Fruit fly (Drosophila melanogaster) whole organism, embryonic: Measurements from ENCODE around the gene loj.
A peak's percentile ranks its signal among the peaks of the same experiment; 100 is the strongest.

Source experiments
- Abd-B ChIP-seq: fragments of 200-800 bp; sonication (Bioruptor generic); optimal IDR thresholded peaks from 2 replicates; lab custom pipeline; 2018; ENCODE audit warnings: missing biosample characterization, mild to moderate bottlenecking, missing genetic modification characterization, moderate library complexity
- B-H2 ChIP-seq: fragments of 200-800 bp; sonication (Bioruptor generic); optimal IDR thresholded peaks from 2 replicates; lab custom pipeline; 2018; ENCODE audit warnings: missing biosample characterization, mild to moderate bottlenecking, missing genetic modification characterization
- CG10147 ChIP-seq: fragments of 200-800 bp; sonication (Bioruptor generic); optimal IDR thresholded peaks from 2 replicates; lab custom pipeline; 2019; ENCODE audit warnings: missing biosample characterization, mild to moderate bottlenecking, missing genetic modification characterization, moderate library complexity
- CG10209 ChIP-seq: fragments of 200-800 bp; sonication (Bioruptor generic); optimal IDR thresholded peaks from 3 replicates; lab custom pipeline; 2017; ENCODE audit warnings: missing biosample characterization, mild to moderate bottlenecking, missing genetic modification characterization, missing genetic modification reagents
- CG10543 ChIP-seq: fragments of 200-800 bp; sonication (Bioruptor generic); optimal IDR thresholded peaks from 3 replicates; lab custom pipeline; 2017; ENCODE audit warnings: missing biosample characterization, mild to moderate bottlenecking, missing genetic modification characterization, moderate library complexity
- CG10979 ChIP-seq: fragments of 200-800 bp; sonication (Bioruptor generic); optimal IDR thresholded peaks from 2 replicates; lab custom pipeline; 2018; ENCODE audit warnings: missing biosample characterization, mild to moderate bottlenecking, missing genetic modification characterization, moderate library complexity
- CG11456 ChIP-seq: fragments of 200-800 bp; sonication (Bioruptor generic); IDR thresholded peaks from 3 replicates; pipeline ENCODE4 v1.3.6; 2022; ENCODE audit warnings: missing biosample characterization, missing genetic modification characterization
- CG11723 ChIP-seq: fragments of 200-800 bp; sonication (Bioruptor generic); optimal IDR thresholded peaks from 2 replicates; lab custom pipeline; 2017; ENCODE audit warnings: missing biosample characterization, mild to moderate bottlenecking, missing genetic modification characterization
- CG12236 ChIP-seq: fragments of 200-800 bp; sonication (Bioruptor generic); optimal IDR thresholded peaks from 2 replicates; lab custom pipeline; 2016; ENCODE audit warnings: missing biosample characterization, missing genetic modification characterization
- CG12659 ChIP-seq: fragments of 200-800 bp; sonication (Bioruptor generic); optimal IDR thresholded peaks from 3 replicates; lab custom pipeline; 2017; ENCODE audit warnings: mild to moderate bottlenecking, missing biosample characterization, missing genetic modification reagents, missing genetic modification characterization
- CG13624 ChIP-seq: fragments of 200-800 bp; sonication (Bioruptor generic); optimal IDR thresholded peaks from 2 replicates; lab custom pipeline; 2016; ENCODE audit warnings: missing biosample characterization, missing genetic modification characterization
- CG14014 ChIP-seq: fragments of 200-800 bp; sonication (Bioruptor generic); IDR thresholded peaks from 2 replicates; pipeline ENCODE4 v1.3.6; 2022; ENCODE audit warnings: missing biosample characterization, missing genetic modification characterization
- CG15269 ChIP-seq: fragments of 200-800 bp; sonication (Bioruptor generic); optimal IDR thresholded peaks from 2 replicates; lab custom pipeline; 2018; ENCODE audit warnings: missing biosample characterization, mild to moderate bottlenecking, missing genetic modification characterization, moderate library complexity
- CG15601 ChIP-seq: fragments of 200-800 bp; sonication (Bioruptor generic); optimal IDR thresholded peaks from 3 replicates; lab custom pipeline; 2019; ENCODE audit warnings: missing biosample characterization, mild to moderate bottlenecking, missing genetic modification characterization, moderate library complexity
- CG17359 ChIP-seq: fragments of 200-800 bp; sonication (Bioruptor generic); optimal IDR thresholded peaks from 3 replicates; lab custom pipeline; 2018; ENCODE audit warnings: missing biosample characterization, mild to moderate bottlenecking, missing genetic modification characterization, moderate library complexity
- CG34376 ChIP-seq: fragments of 200-800 bp; sonication (Bioruptor generic); optimal IDR thresholded peaks from 2 replicates; lab custom pipeline; 2018; ENCODE audit warnings: missing biosample characterization, mild to moderate bottlenecking, missing genetic modification characterization
- CG43689 ChIP-seq: fragments of 200-800 bp; sonication (Bioruptor generic); IDR thresholded peaks from 2 replicates; pipeline ENCODE4 v1.3.6; 2022; ENCODE audit warnings: missing biosample characterization, missing genetic modification characterization
- CG4707 ChIP-seq: fragments of 200-800 bp; sonication (Bioruptor generic); optimal IDR thresholded peaks from 2 replicates; lab custom pipeline; 2018; ENCODE audit warnings: missing biosample characterization, mild to moderate bottlenecking, missing genetic modification characterization, moderate library complexity
- CG6765 ChIP-seq: fragments of 200-800 bp; sonication (Bioruptor generic); optimal IDR thresholded peaks from 3 replicates; lab custom pipeline; 2017; ENCODE audit warnings: missing biosample characterization, mild to moderate bottlenecking, missing genetic modification characterization
- CG6854 ChIP-seq: fragments of 200-800 bp; sonication (Bioruptor generic); optimal IDR thresholded peaks from 3 replicates; lab custom pipeline; 2017; ENCODE audit warnings: missing biosample characterization, mild to moderate bottlenecking, missing genetic modification characterization
- CG9817 ChIP-seq: fragments of 200-800 bp; sonication (Bioruptor generic); optimal IDR thresholded peaks from 2 replicates; lab custom pipeline; 2018; ENCODE audit warnings: missing biosample characterization, mild to moderate bottlenecking, missing genetic modification characterization, moderate library complexity
- CTCF ChIP-seq: fragments of 200-800 bp; sonication (Bioruptor generic); optimal IDR thresholded peaks from 2 replicates; lab custom pipeline; 2017; ENCODE audit warnings: missing biosample characterization, mild to moderate bottlenecking, missing genetic modification characterization, moderate library complexity
- Dll ChIP-seq: fragments of 200-800 bp; sonication (Bioruptor generic); IDR thresholded peaks from 4 replicates; pipeline ENCODE4 v1.3.6; 2022; ENCODE audit warnings: missing biosample characterization, missing genetic modification characterization; ENCODE audit not compliant: partially characterized antibody
- Gug ChIP-seq: fragments of 200-800 bp; sonication (Bioruptor generic); IDR thresholded peaks from 4 replicates; pipeline ENCODE4 v1.3.6; 2022; ENCODE audit warnings: missing biosample characterization, missing genetic modification characterization
- HLH4C ChIP-seq: fragments of 200-800 bp; sonication (Bioruptor generic); IDR thresholded peaks from 3 replicates; pipeline ENCODE4 v1.3.6; 2022; ENCODE audit warnings: missing biosample characterization, missing genetic modification characterization; ENCODE audit not compliant: partially characterized antibody
- Hr39 ChIP-seq: fragments of >200 bp; optimal IDR thresholded peaks from 2 replicates; lab custom pipeline; 2017
- Hr51 ChIP-seq, 2 experiments: fragments of 200-800 bp; sonication (Bioruptor generic); optimal IDR thresholded peaks; 2 replicates in 1 of 2; 3 replicates in 1 of 2; lab custom pipeline; 2016 to 2018; ENCODE audit warnings: missing biosample characterization in 2 of 2, missing genetic modification characterization in 2 of 2, mild to moderate bottlenecking in 1 of 2, moderate library complexity in 1 of 2
- Nf-YA ChIP-seq: fragments of 200-800 bp; sonication (Bioruptor generic); IDR thresholded peaks from 2 replicates; pipeline ENCODE4 v1.3.6; 2022; ENCODE audit warnings: missing biosample characterization, missing genetic modification characterization
- Nf-YB ChIP-seq: fragments of 200-800 bp; sonication (Bioruptor generic); optimal IDR thresholded peaks from 3 replicates; lab custom pipeline; 2019; ENCODE audit warnings: missing biosample characterization, mild to moderate bottlenecking, missing genetic modification characterization, moderate library complexity
- ara ChIP-seq: fragments of 200-800 bp; sonication (Bioruptor generic); IDR thresholded peaks from 2 replicates; pipeline ENCODE4 v1.3.6; 2022; ENCODE audit warnings: missing biosample characterization, missing genetic modification characterization
- ewg ChIP-seq: fragments of 200-800 bp; sonication (Bioruptor generic); optimal IDR thresholded peaks from 3 replicates; lab custom pipeline; 2017; ENCODE audit warnings: mild to moderate bottlenecking, missing biosample characterization, missing genetic modification reagents, missing genetic modification characterization
- gt ChIP-seq: fragments of 200-800 bp; sonication (Bioruptor generic); IDR thresholded peaks from 2 replicates; pipeline ENCODE4 v1.3.6; 2022; ENCODE audit warnings: missing biosample characterization, missing genetic modification characterization
- kni ChIP-seq: fragments of 200-800 bp; sonication (Bioruptor generic); optimal IDR thresholded peaks from 3 replicates; lab custom pipeline; 2017; ENCODE audit warnings: mild to moderate bottlenecking, missing biosample characterization, missing genetic modification reagents, missing genetic modification characterization
- knrl ChIP-seq: fragments of 200-800 bp; sonication (Bioruptor generic); IDR thresholded peaks from 3 replicates; pipeline ENCODE4 v1.3.6; 2022; ENCODE audit warnings: missing biosample characterization, missing genetic modification characterization; ENCODE audit not compliant: partially characterized antibody
- maf-S ChIP-seq: fragments of 200-800 bp; sonication (Bioruptor generic); optimal IDR thresholded peaks from 2 replicates; lab custom pipeline; 2016; ENCODE audit warnings: missing biosample characterization, missing genetic modification characterization
- onecut ChIP-seq: fragments of 200-800 bp; sonication (Bioruptor generic); IDR thresholded peaks from 2 replicates; pipeline ENCODE4 v1.3.6; 2022; ENCODE audit warnings: missing biosample characterization, missing genetic modification characterization
- pan ChIP-seq, 4 experiments: fragments of >200 bp in 3 of 4; fragments of 200-800 bp in 1 of 4; sonication (Bioruptor generic) in 1 of 4; optimal IDR thresholded peaks in 3 of 4; IDR thresholded peaks in 1 of 4; 2 replicates each; pipeline versions ENCODE4 v1.3.6 to Lab custom; 2017 to 2022; ENCODE audit warnings: missing biosample characterization in 2 of 4, missing genetic modification characterization in 2 of 4, mixed read lengths in 1 of 4
- ranshi ChIP-seq: fragments of 200-800 bp; sonication (Bioruptor generic); IDR thresholded peaks from 2 replicates; pipeline ENCODE4 v1.3.6; 2022; ENCODE audit warnings: missing biosample characterization, missing genetic modification characterization
- run ChIP-seq: fragments of 200-800 bp; sonication (Bioruptor generic); optimal IDR thresholded peaks from 3 replicates; lab custom pipeline; 2018; ENCODE audit warnings: missing biosample characterization, mild to moderate bottlenecking, missing genetic modification characterization
- schlank ChIP-seq: fragments of 200-800 bp; sonication (Bioruptor generic); optimal IDR thresholded peaks from 2 replicates; lab custom pipeline; 2018; ENCODE audit warnings: missing biosample characterization, mild to moderate bottlenecking, missing genetic modification characterization
- slbo ChIP-seq: fragments of 200-800 bp; sonication (Bioruptor generic); IDR thresholded peaks from 2 replicates; pipeline ENCODE4 v1.3.6; 2022; ENCODE audit warnings: missing biosample characterization, missing genetic modification characterization
- slp2 ChIP-seq: fragments of 200-800 bp; sonication (Bioruptor generic); optimal IDR thresholded peaks from 2 replicates; lab custom pipeline; 2016; ENCODE audit warnings: missing biosample characterization, missing genetic modification characterization
- sob ChIP-seq: fragments of 200-800 bp; sonication (Bioruptor generic); IDR thresholded peaks from 2 replicates; pipeline ENCODE4 v1.3.6; 2022; ENCODE audit warnings: missing biosample characterization, missing genetic modification characterization
- ssp ChIP-seq: fragments of 200-800 bp; sonication (Bioruptor generic); IDR thresholded peaks from 2 replicates; pipeline ENCODE4 v1.3.6; 2022; ENCODE audit warnings: missing biosample characterization, missing genetic modification characterization
- tio ChIP-seq: fragments of 200-800 bp; sonication (Bioruptor generic); optimal IDR thresholded peaks from 2 replicates; lab custom pipeline; 2017; ENCODE audit warnings: missing biosample characterization, missing genetic modification characterization, inconsistent platforms
- trh ChIP-seq: fragments of 200-800 bp; sonication (Bioruptor generic); optimal IDR thresholded peaks from 2 replicates; lab custom pipeline; 2016; ENCODE audit warnings: missing biosample characterization, missing genetic modification characterization
- vnd ChIP-seq: fragments of 200-800 bp; sonication (Bioruptor generic); IDR thresholded peaks from 3 replicates; pipeline ENCODE4 v1.3.6; 2022; ENCODE audit warnings: missing biosample characterization, missing genetic modification characterization; ENCODE audit not compliant: partially characterized antibody
- zf30C ChIP-seq: fragments of 200-800 bp; sonication (Bioruptor generic); optimal IDR thresholded peaks from 3 replicates; lab custom pipeline; 2018; ENCODE audit warnings: missing biosample characterization, mild to moderate bottlenecking, missing genetic modification characterization

Gene loj

DNA sequence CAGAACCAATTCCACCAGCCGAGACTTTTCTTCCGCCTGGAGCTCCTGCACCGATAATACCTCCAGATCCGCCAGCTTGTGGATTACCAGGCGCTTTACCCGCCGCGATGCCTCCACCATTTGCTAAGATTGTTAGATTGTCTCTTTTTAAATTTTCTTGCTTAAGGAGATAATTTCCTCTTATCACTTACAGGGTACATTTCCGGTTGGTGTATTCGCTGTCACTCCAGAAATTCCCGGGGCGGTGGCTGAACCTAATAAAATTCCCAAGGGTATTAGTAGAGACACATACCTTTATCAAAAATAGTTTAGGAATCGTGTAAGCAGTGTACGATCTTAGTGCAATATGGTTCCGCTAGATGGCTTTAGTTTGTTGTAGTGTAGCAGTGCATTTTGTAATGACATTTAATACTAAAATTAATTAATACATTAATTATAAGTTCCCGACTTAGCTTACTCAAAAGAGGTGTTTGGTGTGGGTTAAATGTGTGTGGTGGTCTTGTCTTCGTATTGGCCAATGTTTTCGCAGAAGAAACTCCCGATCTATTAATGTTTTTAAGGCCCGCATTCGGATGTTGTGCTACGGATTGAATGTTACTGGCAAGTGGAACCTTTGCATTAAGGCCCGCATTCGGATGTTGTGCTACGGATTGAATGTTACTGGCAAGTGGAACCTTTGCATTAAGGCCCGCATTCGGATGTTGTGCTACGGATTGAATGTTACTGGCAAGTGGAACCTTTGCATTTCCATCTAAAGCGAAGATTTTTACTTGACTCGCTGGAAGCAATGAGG lies 30.0 kb downstream of the loj start (continued):
- TF ChIP-seq schlank (tag; lab: Kevin White, UChicago) (peak; percentile 77), ssp (GFP tag; lab: Robert Waterston, UW) (peak; percentile 96), CG11723 (peak; percentile 40), CG10209 (GFP tag; lab: Kevin White, UChicago) (peak; percentile 73), onecut (peak; percentile 86), ewg (GFP tag; lab: Kevin White, UChicago) (peak; percentile 49), CG10147 (GFP tag; lab: Kevin White, UChicago) (peak; percentile 54), knrl (GFP tag; lab: Robert Waterston, UW) (peak; percentile 47; the same call in 1 of the 3 replicates), vnd (GFP tag; lab: Robert Waterston, UW) (no peak), maf-S (GFP tag; lab: Kevin White, UChicago) (peak; percentile 50), Hr51 (GFP tag; optimal IDR thresholded peaks at IDR 0.05; lab: Kevin White, UChicago) (peak; percentile 46 to 53), CG17359 (tag; lab: Kevin White, UChicago) (peak; percentile 77), CG4707 (peak; percentile 83), gt (no peak), Nf-YB (GFP tag; lab: Kevin White, UChicago) (peak; percentile 45), HLH4C (no peak), kni (GFP tag; lab: Kevin White, UChicago) (peak; percentile 83), tio (peak; percentile 50), Gug (GFP tag; lab: Robert Waterston, UW) (peak; percentile 20; the same call in 1 of the 4 replicates), slp2 (GFP tag; lab: Kevin White, UChicago) (peak; percentile 66), trh (GFP tag; lab: Kevin White, UChicago) (peak; percentile 30), sob (GFP tag; lab: Robert Waterston, UW) (peak; percentile 87), Hr39 (no peak), CTCF (GFP tag; lab: Kevin White, UChicago) (peak; percentile 91), CG6765 (peak; percentile 88), run (no peak), CG6854 (peak; percentile 75), pan (optimal IDR thresholded peaks at IDR 0.05; lab: Kevin White, UChicago) (no peak), pan (GFP tag; optimal IDR thresholded peaks at IDR 0.05 in 1 of 2, IDR thresholded peaks at IDR 0.05 in 1 of 2) (peak in 1 of 2 experiments; percentile 88), ranshi (GFP tag; lab: Robert Waterston, UW) (peak; percentile 76; the same call in 1 of the 2 replicates), CG9817 (tag; lab: Kevin White, UChicago) (peak; percentile 70), slbo (GFP tag; lab: Robert Waterston, UW) (peak; percentile 71), B-H2 (GFP tag; lab: Kevin White, UChicago) (peak; percentile 71), Nf-YA (GFP tag; lab: Robert Waterston, UW) (peak; percentile 83), CG12236 (GFP tag; lab: Kevin White, UChicago) (peak; percentile 34), zf30C (GFP tag; lab: Kevin White, UChicago) (no peak), CG10543 (GFP tag; lab: Kevin White, UChicago) (peak; percentile 59), CG34376 (GFP tag; lab: Kevin White, UChicago) (peak; percentile 87), CG14014 (GFP tag; lab: Robert Waterston, UW) (peak; percentile 70; the same call in 1 of the 2 replicates), CG15601 (peak; percentile 53), CG12659 (peak; percentile 39), CG11456 (peak; percentile 91; the same call in 2 of the 3 replicates), CG15269 (peak; percentile 63), Abd-B (peak; percentile 5), CG13624 (GFP tag; lab: Kevin White, UChicago) (peak; percentile 13), CG43689 (GFP tag; lab: Robert Waterston, UW) (peak; percentile 71), Dll (GFP tag; lab: Robert Waterston, UW) (no peak), CG10979 (tag; lab: Kevin White, UChicago) (peak; percentile 70), ara (peak; percentile 83)
